In genomic region chrX:13615992-13616391, dm6 we compare ENCODE assay signal across 5 fruit fly cellular contexts.
TF ChIP-seq lines count a peak whose summit lies in the region.

No protein-coding gene starts in this region.

- no peak for TF ChIP-seq CTCF in whole organism, embryonic (GFP tag; optimal IDR thresholded peaks at IDR 0.05; lab: Kevin White, UChicago)

TF ChIP-seq in whole organism, adult, 20 proteins besides CTCF, POLR2A, EP300 and RAD21:
- TF ChIP-seq ovo (GFP tag; optimal IDR thresholded peaks at IDR 0.05; lab: Kevin White, UChicago) = no peak
- no peak for TF ChIP-seq CG11617 (GFP tag; optimal IDR thresholded peaks at IDR 0.05; lab: Kevin White, UChicago)
- TF ChIP-seq Mnt (GFP tag; optimal IDR thresholded peaks at IDR 0.05; lab: Kevin White, UChicago) = peak; percentile 10
- no peak for TF ChIP-seq toe (GFP tag; optimal IDR thresholded peaks at IDR 0.05; lab: Kevin White, UChicago)
- TF ChIP-seq kay (GFP tag; lab: Kevin White, UChicago; ENCODE audit: borderline replicate concordance) = no peak
- TF ChIP-seq cic (GFP tag; optimal IDR thresholded peaks at IDR 0.05; lab: Kevin White, UChicago) = no peak
- TF ChIP-seq Crg-1 (GFP tag; optimal IDR thresholded peaks at IDR 0.05; lab: Kevin White, UChicago) = no peak
TF ChIP-seq in whole organism, adult: peak in this region for 1.

TF ChIP-seq in whole organism, embryonic, 481 proteins besides CTCF, POLR2A, EP300 and RAD21 (continues in another document):
- TF ChIP-seq bbx (GFP tag; IDR thresholded peaks at IDR 0.05; lab: Robert Waterston, UW; ENCODE audit: partially characterized antibody) (peak; percentile 8; the same call in 1 of the 2 replicates), CG17385 (GFP tag; optimal IDR thresholded peaks at IDR 0.05; lab: Kevin White, UChicago) (peak; percentile 90), MBD-R2 (GFP tag; IDR thresholded peaks at IDR 0.05; lab: Robert Waterston, UW) (peak; percentile 38; the same call in 1 of the 2 replicates), CG34422 (GFP tag; IDR thresholded peaks at IDR 0.05; lab: Robert Waterston, UW) (peak; percentile 29; the same call in 1 of the 3 replicates), CG34376 (GFP tag; optimal IDR thresholded peaks at IDR 0.05; lab: Kevin White, UChicago) (peak; percentile 7), en (GFP tag; optimal IDR thresholded peaks at IDR 0.05; lab: Kevin White, UChicago) (no peak), YL-1 (GFP tag; optimal IDR thresholded peaks at IDR 0.05; lab: Kevin White, UChicago) (peak; percentile 33), sqz (GFP tag; optimal IDR thresholded peaks at IDR 0.05; lab: Kevin White, UChicago) (peak; percentile 85), Opbp (GFP tag; IDR thresholded peaks at IDR 0.05; lab: Robert Waterston, UW; ENCODE audit: partially characterized antibody) (no peak), psq (GFP tag; optimal IDR thresholded peaks at IDR 0.05; lab: Kevin White, UChicago) (peak; percentile 58), disco-r (GFP tag; optimal IDR thresholded peaks at IDR 0.05; lab: Kevin White, UChicago) (no peak), CG17912 (GFP tag; optimal IDR thresholded peaks at IDR 0.05; lab: Kevin White, UChicago) (no peak), pfk (GFP tag; optimal IDR thresholded peaks at IDR 0.05; lab: Kevin White, UChicago) (peak; percentile 67), sr (GFP tag; IDR thresholded peaks at IDR 0.05; lab: Robert Waterston, UW) (0 out of 3 replicates have a peak, but pooled peaks have one; percentile 13), CG12104 (GFP tag; optimal IDR thresholded peaks at IDR 0.05; lab: Kevin White, UChicago) (no peak), zf30C (GFP tag; optimal IDR thresholded peaks at IDR 0.05; lab: Kevin White, UChicago) (peak; percentile 89), HLHmδ (GFP tag; optimal IDR thresholded peaks at IDR 0.05; lab: Kevin White, UChicago) (no peak), sug (tag; optimal IDR thresholded peaks at IDR 0.05; lab: Kevin White, UChicago) (peak; percentile 84), sens (GFP tag; lab: Kevin White, UChicago) (peak; percentile 15), sisA (GFP tag; IDR thresholded peaks at IDR 0.05; lab: Robert Waterston, UW) (no peak)

TF ChIP-seq in whole organism, prepupa, 60 proteins besides CTCF, POLR2A, EP300 and RAD21:
- TF ChIP-seq CG6854 (GFP tag; optimal IDR thresholded peaks at IDR 0.05; lab: Kevin White, UChicago) = peak; percentile 25
- peak; percentile 33 for TF ChIP-seq CG1621 (tag; optimal IDR thresholded peaks at IDR 0.05; lab: Kevin White, UChicago)
- 0 out of 3 replicates have a peak, but pooled peaks have one; percentile 14 for TF ChIP-seq CG6163 (GFP tag; IDR thresholded peaks at IDR 0.05; lab: Robert Waterston, UW)
- peak; percentile 28; the same call in 1 of the 2 replicates for TF ChIP-seq CG15336 (GFP tag; IDR thresholded peaks at IDR 0.05; lab: Robert Waterston, UW)
- TF ChIP-seq CG3032 (tag; optimal IDR thresholded peaks at IDR 0.05; lab: Kevin White, UChicago) = peak; percentile 8
- no peak for TF ChIP-seq dsx (GFP tag; optimal IDR thresholded peaks at IDR 0.05; lab: Kevin White, UChicago; ENCODE audit: poor library complexity, severe bottlenecking)
- no peak for TF ChIP-seq Sox15 (GFP tag; optimal IDR thresholded peaks at IDR 0.05; lab: Kevin White, UChicago)
- no peak for TF ChIP-seq fkh (GFP tag; optimal IDR thresholded peaks at IDR 0.05; lab: Kevin White, UChicago)

TF ChIP-seq in whole organism, pupa, 21 proteins besides CTCF, POLR2A, EP300 and RAD21:
- TF ChIP-seq CG32121 (GFP tag; IDR thresholded peaks at IDR 0.05; lab: Robert Waterston, UW) (peak; percentile 11; the same call in 1 of the 2 replicates), CG14655 (GFP tag; optimal IDR thresholded peaks at IDR 0.05; lab: Kevin White, UChicago) (no peak), Ets98B (GFP tag; IDR thresholded peaks at IDR 0.05; lab: Robert Waterston, UW) (peak; percentile 23; the same call in 1 of the 2 replicates), CG12605 (GFP tag; IDR thresholded peaks at IDR 0.05; lab: Robert Waterston, UW) (peak; percentile 21; the same call in 1 of the 2 replicates), gl (tag; optimal IDR thresholded peaks at IDR 0.05; lab: Kevin White, UChicago) (peak; percentile 38), rn (GFP tag; IDR thresholded peaks at IDR 0.05; lab: Robert Waterston, UW) (no peak)

TF ChIP-seq in whole organism, wandering third instar larva, 38 proteins besides CTCF, POLR2A, EP300 and RAD21:
- TF ChIP-seq Mio (GFP tag; optimal IDR thresholded peaks at IDR 0.05; lab: Kevin White, UChicago) (no peak), Sp1 (GFP tag; optimal IDR thresholded peaks at IDR 0.05; lab: Kevin White, UChicago) (peak; percentile 22), psq (GFP tag; optimal IDR thresholded peaks at IDR 0.05; lab: Kevin White, UChicago) (peak; percentile 81), Dif (GFP tag; optimal IDR thresholded peaks at IDR 0.05; lab: Kevin White, UChicago; ENCODE audit: partially characterized antibody) (peak; percentile 21)
TF ChIP-seq in whole organism, wandering third instar larva: peak in this region for 3.
